Fruit fly (Drosophila melanogaster): ENCODE results near the gene CG32204.

CG32204 gene

dm6 chr3L:18890283-18891175, 55.3 kb downstream of the CG32204 start, which contains the start of gene CG3961:
CG3961 (minus strand) TSS chr3L:18890483.
- no peak for TF ChIP-seq Hr38 (GFP tag; optimal IDR thresholded peaks at IDR 0.05)
- peak; percentile 94 for TF ChIP-seq Hr39 (GFP tag; optimal IDR thresholded peaks at IDR 0.05)
- peak; percentile 99 for TF ChIP-seq esn (GFP tag; optimal IDR thresholded peaks at IDR 0.05)
- TF ChIP-seq fd59A (GFP tag; optimal IDR thresholded peaks at IDR 0.05): peak; percentile 99
- TF ChIP-seq CG3032 (tag; optimal IDR thresholded peaks at IDR 0.05): peak; percentile 99
- TF ChIP-seq Sox14 (GFP tag; optimal IDR thresholded peaks at IDR 0.05): peak; percentile 97
- peak; percentile 98 for TF ChIP-seq pdm3 (GFP tag; optimal IDR thresholded peaks at IDR 0.05)
- peak; percentile 99 for TF ChIP-seq CG6792 (GFP tag; optimal IDR thresholded peaks at IDR 0.05)
- TF ChIP-seq CG6808 (GFP tag; optimal IDR thresholded peaks at IDR 0.05): peak; percentile 99
- TF ChIP-seq vri (GFP tag; optimal IDR thresholded peaks at IDR 0.05): peak; percentile 89
- TF ChIP-seq dsx (GFP tag; optimal IDR thresholded peaks at IDR 0.05; ENCODE audit: poor library complexity, severe bottlenecking): peak; percentile 98
- peak; percentile 89 for TF ChIP-seq CG6163 (GFP tag; IDR thresholded peaks at IDR 0.05)
- peak; percentile 98 for TF ChIP-seq CG16779 (tag; optimal IDR thresholded peaks at IDR 0.05)
- peak; percentile 99 for TF ChIP-seq Ets96B (tag; optimal IDR thresholded peaks at IDR 0.05)
- peak; percentile 98 for TF ChIP-seq CG4318 (GFP tag; optimal IDR thresholded peaks at IDR 0.05)
- TF ChIP-seq topi (GFP tag; optimal IDR thresholded peaks at IDR 0.05): peak; percentile 98
- TF ChIP-seq fd85E (GFP tag; optimal IDR thresholded peaks at IDR 0.05): peak; percentile 91
- TF ChIP-seq net (GFP tag; optimal IDR thresholded peaks at IDR 0.05): peak; percentile 99
- peak; percentile 91 for TF ChIP-seq Ets21C (GFP tag; optimal IDR thresholded peaks at IDR 0.05)
- TF ChIP-seq CG34406 (GFP tag; optimal IDR thresholded peaks at IDR 0.05): peak; percentile 99
- TF ChIP-seq eg (GFP tag; IDR thresholded peaks at IDR 0.05): peak; percentile 89
- TF ChIP-seq CG7368 (GFP tag; optimal IDR thresholded peaks at IDR 0.05): peak; percentile 97
- TF ChIP-seq Eip78C (GFP tag): peak; percentile 100
- peak; percentile 98 for TF ChIP-seq CG6276 (GFP tag; optimal IDR thresholded peaks at IDR 0.05)
- peak; percentile 85 to 100 for TF ChIP-seq salr (GFP tag; optimal IDR thresholded peaks at IDR 0.05)
- peak; percentile 99 for TF ChIP-seq spab (GFP tag; optimal IDR thresholded peaks at IDR 0.05)
- peak; percentile 85 for TF ChIP-seq fkh (GFP tag; optimal IDR thresholded peaks at IDR 0.05)
- TF ChIP-seq Hr4 (GFP tag; optimal IDR thresholded peaks at IDR 0.05): peak; percentile 98
- TF ChIP-seq Blimp-1 (GFP tag; optimal IDR thresholded peaks at IDR 0.05): peak; percentile 96
- TF ChIP-seq CG15336 (GFP tag; IDR thresholded peaks at IDR 0.05): peak; percentile 98
- TF ChIP-seq dac (GFP tag; optimal IDR thresholded peaks at IDR 0.05): peak; percentile 94
- peak; percentile 99 for TF ChIP-seq OdsH (GFP tag; optimal IDR thresholded peaks at IDR 0.05)
- peak; percentile 98 for TF ChIP-seq Sox15 (GFP tag; optimal IDR thresholded peaks at IDR 0.05)
- TF ChIP-seq svp (GFP tag): peak; percentile 98
- TF ChIP-seq Met (GFP tag; optimal IDR thresholded peaks at IDR 0.05): peak; percentile 98
- TF ChIP-seq CG10631 (GFP tag; optimal IDR thresholded peaks at IDR 0.05): peak; percentile 99
- peak; percentile 98 for TF ChIP-seq CG9139 (GFP tag; optimal IDR thresholded peaks at IDR 0.05)
- TF ChIP-seq Eip75B (GFP tag; optimal IDR thresholded peaks at IDR 0.05): peak; percentile 98
- peak; percentile 99 for TF ChIP-seq CG8119 (GFP tag; IDR thresholded peaks at IDR 0.05)
- peak; percentile 93 for TF ChIP-seq CG11902 (GFP tag; optimal IDR thresholded peaks at IDR 0.05)
- peak; percentile 98 for TF ChIP-seq CG10669 (GFP tag; optimal IDR thresholded peaks at IDR 0.05)
- peak; percentile 98 for TF ChIP-seq Lpt (GFP tag; optimal IDR thresholded peaks at IDR 0.05)
- peak; percentile 98 for TF ChIP-seq lz (GFP tag; optimal IDR thresholded peaks at IDR 0.05)
- peak; percentile 100 for TF ChIP-seq CG32006 (GFP tag; optimal IDR thresholded peaks at IDR 0.05)
- TF ChIP-seq CG11294 (GFP tag; IDR thresholded peaks at IDR 0.05): peak; percentile 92; the same call in 1 of the 2 replicates
- TF ChIP-seq Eip93F (GFP tag; optimal IDR thresholded peaks at IDR 0.05): peak; percentile 89
- TF ChIP-seq CG6854 (GFP tag; optimal IDR thresholded peaks at IDR 0.05): peak; percentile 94
- peak; percentile 98 for TF ChIP-seq Smox (GFP tag; optimal IDR thresholded peaks at IDR 0.05)
- peak; percentile 96 for TF ChIP-seq CG31627 (GFP tag; optimal IDR thresholded peaks at IDR 0.05)
- peak; percentile 99 for TF ChIP-seq CG8632 (GFP tag; optimal IDR thresholded peaks at IDR 0.05)
